Worm (Caenorhabditis elegans) whole organism, L1 larva: ENCODE data around the gene B0554.4.

ENCODE experiments used
- nhr-77 ChIP-seq: fragments of 150-350 bp; optimal IDR thresholded peaks from 2 replicates; lab custom pipeline; 2014; ENCODE audit warnings: missing biosample characterization, missing genetic modification characterization
- nhr-90 ChIP-seq: sonication (generic microtip); optimal IDR thresholded peaks from 2 replicates; lab custom pipeline; 2016; ENCODE audit warnings: mild to moderate bottlenecking, missing genetic modification characterization, missing compliant biosample characterization; ENCODE audit not compliant: poor library complexity
- sup-37 ChIP-seq: fragments of 200-800 bp; sonication (Bioruptor generic); optimal IDR thresholded peaks from 2 replicates; lab custom pipeline; 2018; ENCODE audit warnings: mild to moderate bottlenecking, missing genetic modification characterization, missing compliant biosample characterization
- tbx-2 ChIP-seq: sonication (generic microtip); optimal IDR thresholded peaks from 2 replicates; lab custom pipeline; 2016; ENCODE audit warnings: missing genetic modification characterization, missing compliant biosample characterization

DNA sequence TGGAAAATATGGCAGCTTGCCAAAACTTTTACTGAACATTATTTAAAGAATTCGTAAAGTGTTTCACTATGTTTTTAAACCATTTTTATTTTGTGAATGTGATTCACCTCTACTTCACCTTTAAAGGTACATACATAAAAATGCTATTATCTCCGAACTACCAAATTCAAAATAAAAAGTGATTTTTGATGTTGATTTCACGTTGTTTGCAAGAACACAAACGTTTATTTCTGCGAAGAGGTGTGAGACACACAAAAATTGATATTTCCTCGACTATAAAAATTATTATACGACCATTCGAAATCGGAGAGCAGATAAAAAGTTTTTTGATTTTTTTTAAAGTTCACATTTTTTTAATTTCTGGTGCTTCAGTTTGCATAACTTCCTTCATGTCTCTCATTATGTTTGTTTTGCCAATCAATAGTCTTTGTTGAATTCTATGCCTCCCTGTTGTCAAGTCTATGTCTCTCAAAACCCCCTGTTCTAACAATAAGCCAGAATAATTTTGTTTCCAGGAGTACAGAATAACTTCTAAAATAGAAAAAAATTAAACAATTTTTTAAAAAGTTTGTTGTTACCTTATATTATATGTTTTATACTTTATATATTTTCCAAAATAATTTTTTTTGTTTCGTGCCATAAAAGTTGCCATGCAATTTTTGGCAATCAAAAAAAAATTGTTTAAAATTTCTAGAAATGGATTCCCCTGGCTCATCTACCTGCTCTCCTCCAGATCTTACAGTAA, 22.0 kb downstream of the B0554.4 start, which contains the start of gene nhr-123:
- TF ChIP-seq nhr-77 (tag; lab: Kevin White, UChicago) (no peak), tbx-2 (tag; lab: Kevin White, UChicago) (no peak), nhr-90 (tag; lab: Kevin White, UChicago) (no peak), sup-37 (GFP tag; lab: Kevin White, UChicago) (no peak)
